Fruit fly (Drosophila melanogaster): Measurements from ENCODE around the gene CG11037.

Gene CG11037

DNA sequence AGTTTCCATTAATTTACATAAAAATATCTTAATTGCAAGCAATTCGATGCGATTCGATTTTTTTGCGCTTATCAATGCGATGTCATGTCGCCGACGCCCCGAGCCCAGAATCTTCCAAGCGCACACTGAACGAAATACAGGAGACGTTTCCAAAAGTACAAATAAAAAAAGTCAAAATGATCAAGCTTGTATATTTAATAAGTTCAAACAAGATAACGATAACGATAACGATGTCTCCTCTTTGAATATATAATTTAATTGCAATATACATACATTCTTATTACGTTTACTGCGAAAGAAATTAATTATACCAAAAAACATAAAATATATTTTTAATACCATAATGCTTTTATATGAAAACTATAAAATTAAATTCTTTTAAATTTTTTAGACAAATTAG, 29.0 kb upstream of the CG11037 start:
- TF ChIP-seq nom (GFP tag; optimal IDR thresholded peaks at IDR 0.05) (peak; percentile 0), CG34224 (GFP tag; IDR thresholded peaks at IDR 0.05; ENCODE audit: partially characterized antibody) (no peak)

DNA sequence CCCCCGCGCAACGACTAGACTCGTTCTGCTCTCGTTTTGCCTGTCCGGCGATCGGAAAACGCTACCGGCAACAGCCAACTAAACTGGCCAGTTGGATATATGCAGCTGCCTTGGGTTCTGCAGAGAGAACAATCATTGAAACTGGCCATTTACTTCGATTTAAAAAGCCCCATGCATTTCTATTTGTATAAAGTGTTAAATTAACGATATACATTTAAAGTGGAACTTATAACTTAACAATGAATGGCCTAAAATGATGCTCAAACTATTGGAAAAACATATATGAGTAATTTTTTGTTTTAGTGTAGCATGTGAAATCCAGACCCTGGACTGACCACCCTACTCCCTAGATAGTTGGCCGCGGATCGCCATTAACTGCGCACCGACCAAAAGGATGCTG, 27.7 kb upstream of the CG11037 start:
- TF ChIP-seq CG17359 (tag; optimal IDR thresholded peaks at IDR 0.05) (no peak), luna (GFP tag; optimal IDR thresholded peaks at IDR 0.05) (no peak), CG8924 (tag; optimal IDR thresholded peaks at IDR 0.05) (no peak), bsh (GFP tag; optimal IDR thresholded peaks at IDR 0.05) (peak in 1 of 2 experiments; percentile 81), Drgx (GFP tag; IDR thresholded peaks at IDR 0.05) (peak; percentile 62), CG34422 (GFP tag; IDR thresholded peaks at IDR 0.05) (no peak), Ets65A (GFP tag) (peak; percentile 12), Hmr (GFP tag; optimal IDR thresholded peaks at IDR 0.05) (no peak), CG2678 (tag; optimal IDR thresholded peaks at IDR 0.05) (no peak), HHEX (GFP tag; optimal IDR thresholded peaks at IDR 0.05) (no peak), nom (GFP tag; optimal IDR thresholded peaks at IDR 0.05) (peak; percentile 51), sens (GFP tag) (peak; percentile 10), CG32772 (GFP tag; IDR thresholded peaks at IDR 0.05) (no peak), CG10543 (GFP tag; optimal IDR thresholded peaks at IDR 0.05) (no peak), CG1832 (GFP tag; optimal IDR thresholded peaks at IDR 0.05) (no peak)

DNA sequence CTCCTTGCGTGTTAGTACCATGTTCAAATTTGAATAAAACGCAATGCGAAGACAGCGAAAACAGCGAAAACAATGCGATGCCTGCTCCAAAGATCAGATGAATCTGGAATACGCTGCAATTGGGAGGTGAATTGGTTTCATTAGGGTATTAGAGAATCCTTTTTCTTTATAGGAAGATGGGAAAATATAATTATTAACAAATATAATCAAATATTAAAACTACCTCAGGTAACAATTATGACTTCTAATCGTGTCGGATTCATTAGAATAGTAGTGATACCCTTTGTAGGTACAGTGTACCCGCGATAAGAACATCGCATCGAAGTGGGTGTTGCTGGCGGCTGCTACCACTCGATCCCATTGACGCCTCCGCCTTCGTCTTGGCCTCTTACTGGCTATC, 26.7 kb upstream of the CG11037 start:
- TF ChIP-seq Hr78 (GFP tag; optimal IDR thresholded peaks at IDR 0.05) (no peak), hb (GFP tag; IDR thresholded peaks at IDR 0.05; ENCODE audit: partially characterized antibody) (0 out of 3 replicates have a peak, but pooled peaks have one; percentile 1), Sry-δ (GFP tag; optimal IDR thresholded peaks at IDR 0.05) (no peak), Drgx (GFP tag; IDR thresholded peaks at IDR 0.05) (peak; percentile 34; the same call in 1 of the 2 replicates), bsh (GFP tag; optimal IDR thresholded peaks at IDR 0.05) (peak in 1 of 2 experiments; percentile 2)

DNA sequence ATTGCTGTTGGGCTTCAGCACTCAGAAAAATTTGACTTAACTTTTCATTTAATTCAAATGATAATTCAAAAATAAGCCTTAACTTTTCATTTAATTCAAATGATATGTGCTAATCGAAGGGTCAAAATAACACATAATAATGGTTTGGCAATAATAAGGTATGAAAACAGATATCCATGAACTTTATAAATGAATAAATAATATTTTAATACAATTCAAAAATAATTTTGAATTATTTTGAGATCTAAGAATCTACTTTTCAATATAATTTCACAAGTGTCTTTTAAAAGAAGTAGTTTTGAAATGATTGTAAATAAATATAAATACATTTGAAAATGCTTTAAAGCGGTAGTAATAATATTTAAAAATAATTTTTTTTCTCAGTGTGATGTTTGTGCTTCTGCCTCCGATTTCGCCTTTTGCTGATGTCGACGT, 25.8 kb upstream of the CG11037 start:
- TF ChIP-seq nom (GFP tag; optimal IDR thresholded peaks at IDR 0.05), result peak; percentile 18
- no peak for TF ChIP-seq CG4282 (GFP tag; optimal IDR thresholded peaks at IDR 0.05)
- TF ChIP-seq ab (GFP tag; optimal IDR thresholded peaks at IDR 0.05), result no peak
- TF ChIP-seq pho (GFP tag; optimal IDR thresholded peaks at IDR 0.05), result no peak
- no peak for TF ChIP-seq CG10565 (GFP tag; optimal IDR thresholded peaks at IDR 0.05)
- no peak for TF ChIP-seq H2.0 (GFP tag; IDR thresholded peaks at IDR 0.05)
- no peak for TF ChIP-seq sqz (GFP tag; optimal IDR thresholded peaks at IDR 0.05)
- TF ChIP-seq CG6654 (GFP tag; optimal IDR thresholded peaks at IDR 0.05), result no peak
- no peak for TF ChIP-seq CG3726 (GFP tag; IDR thresholded peaks at IDR 0.05)
- no peak for TF ChIP-seq Awh (GFP tag; IDR thresholded peaks at IDR 0.05)
- TF ChIP-seq Drgx (GFP tag; IDR thresholded peaks at IDR 0.05), result peak; percentile 69
- no peak for TF ChIP-seq CG11695 (GFP tag; IDR thresholded peaks at IDR 0.05)
- peak in 1 of 2 experiments; percentile 26 for TF ChIP-seq bsh (GFP tag; optimal IDR thresholded peaks at IDR 0.05)
- no peak for TF ChIP-seq CG14014 (GFP tag; IDR thresholded peaks at IDR 0.05)
- TF ChIP-seq vvl (GFP tag; IDR thresholded peaks at IDR 0.05), result no peak
- no peak for TF ChIP-seq CG2129 (GFP tag; IDR thresholded peaks at IDR 0.05; ENCODE audit: partially characterized antibody)
- TF ChIP-seq Vsx1 (GFP tag; optimal IDR thresholded peaks at IDR 0.05), result no peak
- no peak for TF ChIP-seq CG3065 (GFP tag; optimal IDR thresholded peaks at IDR 0.05)
